Worm (Caenorhabditis elegans) whole organism, late embryonic: ENCODE measurements around the gene cyp-35D1.

Experiments used
- C08G9.2 ChIP-seq: sonication (generic microtip); optimal IDR thresholded peaks from 2 replicates; lab custom pipeline; 2016; ENCODE audit warnings: mild to moderate bottlenecking, missing genetic modification characterization, moderate library complexity, missing compliant biosample characterization
- F13H6.1 ChIP-seq: sonication (generic microtip); optimal IDR thresholded peaks from 2 replicates; lab custom pipeline; 2016; ENCODE audit warnings: missing genetic modification characterization, missing compliant biosample characterization
- K02D7.2 ChIP-seq: sonication (generic microtip); optimal IDR thresholded peaks from 2 replicates; lab custom pipeline; 2017; ENCODE audit warnings: mild to moderate bottlenecking, missing genetic modification characterization, missing compliant biosample characterization
- T23F11.4 ChIP-seq: fragments of 200-800 bp; sonication (Bioruptor generic); optimal IDR thresholded peaks from 2 replicates; lab custom pipeline; 2018; ENCODE audit warnings: mild to moderate bottlenecking, missing genetic modification characterization, missing compliant biosample characterization
- Y22D7AL.16 ChIP-seq: sonication (generic microtip); optimal IDR thresholded peaks from 2 replicates; lab custom pipeline; 2016; ENCODE audit warnings: missing genetic modification characterization, missing compliant biosample characterization
- ceh-14 ChIP-seq: sonication (generic microtip); optimal IDR thresholded peaks from 2 replicates; lab custom pipeline; 2016; ENCODE audit warnings: missing genotype, missing genetic modification characterization, missing compliant biosample characterization
- ceh-18 ChIP-seq: sonication (generic microtip); optimal IDR thresholded peaks from 2 replicates; lab custom pipeline; 2016; ENCODE audit warnings: missing genetic modification characterization, missing compliant biosample characterization
- ceh-2 ChIP-seq: sonication (generic microtip); optimal IDR thresholded peaks from 2 replicates; lab custom pipeline; 2016; ENCODE audit warnings: missing genotype, missing genetic modification characterization, missing compliant biosample characterization
- ceh-22 ChIP-seq: sonication (generic microtip); optimal IDR thresholded peaks from 2 replicates; lab custom pipeline; 2017; ENCODE audit warnings: missing biosample characterization, missing genetic modification characterization
- ceh-24 ChIP-seq: sonication (generic microtip); optimal IDR thresholded peaks from 2 replicates; lab custom pipeline; 2016; ENCODE audit warnings: mild to moderate bottlenecking, missing genetic modification characterization, missing compliant biosample characterization
- ceh-30 ChIP-seq: fragments of 150-350 bp; optimal IDR thresholded peaks from 2 replicates; lab custom pipeline; 2014; ENCODE audit warnings: missing biosample characterization, missing genetic modification characterization
- ceh-31 ChIP-seq: sonication (generic microtip); optimal IDR thresholded peaks from 2 replicates; lab custom pipeline; 2016; ENCODE audit warnings: missing genetic modification characterization, missing compliant biosample characterization
- ceh-45 ChIP-seq: fragments of 200-800 bp; sonication (Bioruptor generic); IDR thresholded peaks from 2 replicates; pipeline ENCODE4 v1.3.6; 2022; ENCODE audit warnings: missing genetic modification reagents, missing genetic modification characterization, missing compliant biosample characterization
- ceh-6 ChIP-seq: fragments of 200-800 bp; sonication (Bioruptor generic); optimal IDR thresholded peaks from 2 replicates; lab custom pipeline; 2018; ENCODE audit warnings: mild to moderate bottlenecking, missing genetic modification characterization, missing compliant biosample characterization
- ceh-9 ChIP-seq: sonication (generic microtip); optimal IDR thresholded peaks from 2 replicates; lab custom pipeline; 2016; ENCODE audit warnings: mild to moderate bottlenecking, missing genetic modification characterization, inconsistent platforms, missing compliant biosample characterization
- dmd-4 ChIP-seq: sonication (generic microtip); optimal IDR thresholded peaks from 2 replicates; lab custom pipeline; 2016; ENCODE audit warnings: borderline replicate concordance, missing genetic modification characterization, missing compliant biosample characterization
- elt-2 ChIP-seq: sonication (generic microtip); optimal IDR thresholded peaks from 2 replicates; lab custom pipeline; 2016; ENCODE audit warnings: missing genetic modification reagents, missing genetic modification characterization, missing compliant biosample characterization
- elt-4 ChIP-seq: sonication (generic microtip); optimal IDR thresholded peaks from 2 replicates; lab custom pipeline; 2016; ENCODE audit warnings: missing genetic modification characterization, missing compliant biosample characterization
- ets-4 ChIP-seq: sonication (generic microtip); optimal IDR thresholded peaks from 2 replicates; lab custom pipeline; 2016; ENCODE audit warnings: missing genetic modification characterization, missing compliant biosample characterization
- fkh-10 ChIP-seq: fragments of 150-350 bp; optimal IDR thresholded peaks from 2 replicates; lab custom pipeline; 2014; ENCODE audit warnings: missing biosample characterization, missing genetic modification reagents, missing genetic modification characterization
- fkh-6 ChIP-seq: sonication (generic microtip); optimal IDR thresholded peaks from 2 replicates; lab custom pipeline; 2016; ENCODE audit warnings: missing genetic modification characterization, missing compliant biosample characterization
- gmeb-2 ChIP-seq: sonication (generic microtip); optimal IDR thresholded peaks from 2 replicates; lab custom pipeline; 2016; ENCODE audit warnings: missing genetic modification characterization, inconsistent platforms, missing compliant biosample characterization
- hlh-13 ChIP-seq: fragments of 200-800 bp; sonication (Bioruptor generic); optimal IDR thresholded peaks from 2 replicates; lab custom pipeline; 2018; ENCODE audit warnings: mild to moderate bottlenecking, missing genetic modification characterization, missing compliant biosample characterization
- hlh-30 ChIP-seq: sonication (generic microtip); optimal IDR thresholded peaks from 2 replicates; lab custom pipeline; 2017; ENCODE audit warnings: antibody characterized with exemption, missing genetic modification characterization, missing compliant biosample characterization; ENCODE audit not compliant: insufficient read depth
- lim-6 ChIP-seq: sonication (generic microtip); optimal IDR thresholded peaks from 2 replicates; lab custom pipeline; 2016; ENCODE audit warnings: missing genetic modification characterization, missing compliant biosample characterization
- madf-2 ChIP-seq: sonication (generic microtip); optimal IDR thresholded peaks from 2 replicates; lab custom pipeline; 2017; ENCODE audit warnings: missing genetic modification characterization, missing compliant biosample characterization
- nfya-1 ChIP-seq: sonication (generic microtip); optimal IDR thresholded peaks from 2 replicates; lab custom pipeline; 2017; ENCODE audit warnings: missing genetic modification characterization, mild to moderate bottlenecking, missing compliant biosample characterization, antibody characterized with exemption, moderate library complexity
- nhr-11 ChIP-seq: fragments of 150-350 bp; optimal IDR thresholded peaks from 2 replicates; lab custom pipeline; 2014; ENCODE audit warnings: missing biosample characterization, missing genetic modification characterization
- nhr-232 ChIP-seq: sonication (generic microtip); optimal IDR thresholded peaks from 2 replicates; lab custom pipeline; 2016; ENCODE audit warnings: missing genetic modification characterization, missing compliant biosample characterization
- npax-4 ChIP-seq: sonication (generic microtip); optimal IDR thresholded peaks from 2 replicates; lab custom pipeline; 2016; ENCODE audit warnings: missing genetic modification characterization, missing compliant biosample characterization
- pag-3 ChIP-seq: sonication (generic microtip); optimal IDR thresholded peaks from 2 replicates; lab custom pipeline; 2016; ENCODE audit warnings: missing compliant biosample characterization, missing genetic modification characterization, borderline replicate concordance
- pax-1 ChIP-seq: fragments of 150-350 bp; optimal IDR thresholded peaks from 2 replicates; lab custom pipeline; 2014; ENCODE audit warnings: missing biosample characterization, missing genetic modification characterization
- pha-4 ChIP-seq: fragments of 150-350 bp; optimal IDR thresholded peaks from 2 replicates; lab custom pipeline; 2018; ENCODE audit warnings: missing biosample characterization, missing genetic modification reagents, missing genetic modification characterization
- pqm-1 ChIP-seq: sonication (generic microtip); optimal IDR thresholded peaks from 2 replicates; lab custom pipeline; 2016; ENCODE audit warnings: missing genetic modification characterization, missing compliant biosample characterization
- pros-1 ChIP-seq: fragments of 150-350 bp; optimal IDR thresholded peaks from 2 replicates; lab custom pipeline; 2014; ENCODE audit warnings: missing biosample characterization, missing genetic modification reagents, missing genetic modification characterization
- sdc-2 ChIP-seq: sonication (generic microtip); optimal IDR thresholded peaks from 2 replicates; lab custom pipeline; 2016; ENCODE audit warnings: missing genotype, missing genetic modification characterization, missing compliant biosample characterization
- sox-4 ChIP-seq: sonication (generic microtip); optimal IDR thresholded peaks from 2 replicates; lab custom pipeline; 2017; ENCODE audit warnings: mild to moderate bottlenecking, missing genetic modification characterization, inconsistent platforms, missing compliant biosample characterization
- tbx-2 ChIP-seq: sonication (generic microtip); optimal IDR thresholded peaks from 2 replicates; lab custom pipeline; 2016; ENCODE audit warnings: missing genetic modification characterization, missing compliant biosample characterization
- ttx-3 ChIP-seq: sonication (generic microtip); optimal IDR thresholded peaks from 2 replicates; lab custom pipeline; 2016; ENCODE audit warnings: missing genetic modification reagents, missing genetic modification characterization, missing compliant biosample characterization
- unc-42 ChIP-seq: sonication (generic microtip); optimal IDR thresholded peaks from 2 replicates; lab custom pipeline; 2016; ENCODE audit warnings: missing genotype, missing genetic modification characterization, missing compliant biosample characterization

cyp-35D1 gene

ce11 chrV:16062788-16063187, 6.2 kb upstream of the cyp-35D1 start, which contains the start of gene F14H3.14:
Gene F14H3.14, minus strand, starts transcription at chrV:16062888.
- TF ChIP-seq ceh-24 (no peak), ceh-14 (tag; lab: Kevin White, UChicago) (no peak), pag-3 (tag; lab: Kevin White, UChicago) (no peak), ceh-45 (GFP tag; lab: Robert Waterston, UW) (no peak), nfya-1 (tag; lab: Kevin White, UChicago) (no peak), fkh-10 (no peak), pqm-1 (tag; lab: Kevin White, UChicago) (no peak), unc-42 (tag; lab: Kevin White, UChicago) (no peak), F13H6.1 (tag; lab: Kevin White, UChicago) (no peak), pros-1 (tag; lab: Kevin White, UChicago) (no peak), tbx-2 (tag; lab: Kevin White, UChicago) (no peak), gmeb-2 (no peak), pax-1 (tag; lab: Kevin White, UChicago) (no peak), dmd-4 (tag; lab: Kevin White, UChicago) (no peak), ttx-3 (tag; lab: Kevin White, UChicago) (no peak), Y22D7AL.16 (tag; lab: Kevin White, UChicago) (no peak), sdc-2 (no peak), T23F11.4 (GFP tag; lab: Kevin White, UChicago) (no peak)
- TF ChIP-seq, all 69 proteins: peak for 0

- TF ChIP-seq lim-6 (tag; lab: Kevin White, UChicago) (no peak), elt-2 (peak; percentile 52), K02D7.2 (tag; lab: Kevin White, UChicago) (no peak), ceh-18 (tag; lab: Kevin White, UChicago) (no peak)
Measured at ce11 chrV:16071167-16071566, 2.1 kb downstream of the cyp-35D1 start, which contains the start of gene nhr-176. Gene nhr-176, plus strand, starts transcription at chrV:16071325.

ce11 chrV:16073856-16074255, 4.8 kb downstream of the cyp-35D1 start, which contains the start of gene srj-10:
Gene srj-10, minus strand, starts transcription at chrV:16073956.
- TF ChIP-seq ceh-14 (tag; lab: Kevin White, UChicago) (no peak), pha-4 (no peak), ceh-18 (tag; lab: Kevin White, UChicago) (no peak), elt-4 (tag; lab: Kevin White, UChicago) (no peak), C08G9.2 (tag; lab: Kevin White, UChicago) (no peak), ceh-30 (no peak), fkh-6 (tag; lab: Kevin White, UChicago) (no peak)

ce11 chrV:16075250-16075709, 6.2 kb downstream of the cyp-35D1 start, which contains the start of the genes F14H3.12 and srj-29:
Gene F14H3.12, minus strand, starts transcription at chrV:16075323.
Gene srj-29, plus strand, starts transcription at chrV:16075659.
- TF ChIP-seq elt-2 = no peak
- TF ChIP-seq hlh-30 = no peak
- TF ChIP-seq ceh-30 = no peak

ce11 chrV:16080039-16080438, 11.0 kb downstream of the cyp-35D1 start:
- no peak for TF ChIP-seq unc-42 (tag; lab: Kevin White, UChicago)
- no peak for TF ChIP-seq pha-4
- no peak for TF ChIP-seq nfya-1 (tag; lab: Kevin White, UChicago)
- peak; percentile 41 for TF ChIP-seq elt-2
- no peak for TF ChIP-seq ceh-22

- TF ChIP-seq nhr-232 (tag; lab: Kevin White, UChicago) (no peak), ceh-6 (GFP tag; lab: Kevin White, UChicago) (no peak), sox-4 (no peak), K02D7.2 (tag; lab: Kevin White, UChicago) (no peak), gmeb-2 (no peak), ceh-9 (tag; lab: Kevin White, UChicago) (no peak), ceh-30 (no peak), F13H6.1 (tag; lab: Kevin White, UChicago) (no peak), nhr-11 (tag; lab: Kevin White, UChicago) (no peak), pqm-1 (tag; lab: Kevin White, UChicago) (no peak), npax-4 (no peak), hlh-13 (no peak), madf-2 (tag; lab: Kevin White, UChicago) (no peak), ceh-2 (no peak), ceh-14 (tag; lab: Kevin White, UChicago) (no peak), ceh-31 (no peak), pax-1 (tag; lab: Kevin White, UChicago) (no peak), ets-4 (tag; lab: Kevin White, UChicago) (no peak), pag-3 (tag; lab: Kevin White, UChicago) (no peak), hlh-30 (no peak)
Measured at ce11 chrV:16080678-16081077, 11.6 kb downstream of the cyp-35D1 start.
